Fruit fly (Drosophila melanogaster): ENCODE results near the gene MTA1-like.

dm6 chr3R:5694461-5694860 is 45.9 kb upstream of the MTA1-like start:
- peak; percentile 80 for TF ChIP-seq Eip78C (GFP tag)
- TF ChIP-seq Sox102F (GFP tag; optimal IDR thresholded peaks at IDR 0.05): peak; percentile 39
- peak; percentile 11 for TF ChIP-seq CG8632 (GFP tag; optimal IDR thresholded peaks at IDR 0.05)
- TF ChIP-seq Eip93F (GFP tag; optimal IDR thresholded peaks at IDR 0.05): no peak
- no peak for TF ChIP-seq Blimp-1 (GFP tag; optimal IDR thresholded peaks at IDR 0.05)
- TF ChIP-seq CG6808 (GFP tag; optimal IDR thresholded peaks at IDR 0.05): peak; percentile 5

Data from whole organism, prepupa.